Fruit fly (Drosophila melanogaster) whole organism, prepupa: Measurements from ENCODE around the gene Sp1.
A peak's percentile ranks its signal among the peaks of the same experiment; 100 is the strongest.

Experiments used
- CG16779 ChIP-seq: fragments of 200-800 bp; sonication (Bioruptor generic); optimal IDR thresholded peaks from 3 replicates; lab custom pipeline; 2017; ENCODE audit warnings: missing biosample characterization, mild to moderate bottlenecking, missing genetic modification characterization
- CG8632 ChIP-seq: fragments of 200-800 bp; sonication (Bioruptor generic); optimal IDR thresholded peaks from 3 replicates; lab custom pipeline; 2016; ENCODE audit warnings: missing biosample characterization, missing genetic modification characterization
- Hr38 ChIP-seq: sonication (Bioruptor generic); optimal IDR thresholded peaks from 2 replicates; lab custom pipeline; 2016; ENCODE audit warnings: missing biosample characterization, missing genetic modification characterization
- Sox102F ChIP-seq: fragments of 200-800 bp; sonication (Bioruptor generic); optimal IDR thresholded peaks from 2 replicates; lab custom pipeline; 2016; ENCODE audit warnings: missing biosample characterization, mild to moderate bottlenecking, missing genetic modification characterization
- dsx ChIP-seq: fragments of 200-800 bp; optimal IDR thresholded peaks from 3 replicates; lab custom pipeline; 2019; ENCODE audit warnings: missing biosample characterization, mild to moderate bottlenecking, missing genetic modification characterization, moderate library complexity; ENCODE audit not compliant: poor library complexity, severe bottlenecking
- eg ChIP-seq: fragments of 200-800 bp; sonication (Bioruptor generic); IDR thresholded peaks from 3 replicates; pipeline ENCODE4 v1.3.6; 2022; ENCODE audit warnings: missing biosample characterization, missing genetic modification characterization
- fd85E ChIP-seq: fragments of 200-800 bp; sonication (Bioruptor generic); optimal IDR thresholded peaks from 3 replicates; lab custom pipeline; 2016; ENCODE audit warnings: missing biosample characterization, missing genetic modification characterization
- spab ChIP-seq: fragments of 200-800 bp; sonication (Bioruptor generic); optimal IDR thresholded peaks from 2 replicates; lab custom pipeline; 2017; ENCODE audit warnings: missing biosample characterization, mild to moderate bottlenecking, missing genetic modification characterization, missing genetic modification reagents
- svp ChIP-seq: fragments of 200-800 bp; sonication (Bioruptor generic); peaks from one replicate; lab custom pipeline; 2016; ENCODE audit warnings: missing biosample characterization, missing genetic modification characterization
- topi ChIP-seq: fragments of 200-800 bp; sonication (Bioruptor generic); optimal IDR thresholded peaks from 3 replicates; lab custom pipeline; 2016; ENCODE audit warnings: missing biosample characterization, missing genetic modification characterization

- TF ChIP-seq fd85E (GFP tag; lab: Kevin White, UChicago) (no peak), CG16779 (tag; lab: Kevin White, UChicago) (no peak), Sox102F (GFP tag; lab: Kevin White, UChicago) (no peak), svp (GFP tag; lab: Kevin White, UChicago) (no peak), topi (GFP tag; lab: Kevin White, UChicago) (no peak), Hr38 (GFP tag; lab: Kevin White, UChicago) (no peak), spab (GFP tag; lab: Kevin White, UChicago) (no peak), dsx (GFP tag; lab: Kevin White, UChicago) (no peak), CG8632 (GFP tag; lab: Kevin White, UChicago) (no peak), eg (GFP tag; lab: Robert Waterston, UW) (peak; percentile 71)
Measured at dm6 chrX:9693720-9694386, 35.6 kb upstream of the Sp1 start, which contains the start of gene btd.
